Worm (Caenorhabditis elegans): ENCODE measurements around the gene F59B10.5.

- TF ChIP-seq snpc-4 (tag; optimal IDR thresholded peaks at IDR 0.05): no peak
- TF ChIP-seq mab-5 (tag; optimal IDR thresholded peaks at IDR 0.05): no peak
- TF ChIP-seq M03D4.4 (tag; optimal IDR thresholded peaks at IDR 0.05): no peak
- TF ChIP-seq nhr-237 (tag; optimal IDR thresholded peaks at IDR 0.05): no peak
- TF ChIP-seq nhr-28 (tag; optimal IDR thresholded peaks at IDR 0.05): no peak
- no peak for TF ChIP-seq unc-39 (tag; optimal IDR thresholded peaks at IDR 0.05)
- TF ChIP-seq pha-4 (tag; optimal IDR thresholded peaks at IDR 0.05): no peak
Observed at ce11 chrII:10516375-10516774, 7.1 kb downstream of the F59B10.5 start.
